Fruit fly (Drosophila melanogaster) whole organism, prepupa: ENCODE results near the gene CG33796.

Source experiments
- CG10631 ChIP-seq: fragments of 200-800 bp; sonication (Bioruptor generic); optimal IDR thresholded peaks from 2 replicates; lab custom pipeline; 2016; ENCODE audit warnings: missing biosample characterization, missing genetic modification characterization
- CG10669 ChIP-seq: fragments of 200-800 bp; sonication (Bioruptor generic); optimal IDR thresholded peaks from 3 replicates; lab custom pipeline; 2018; ENCODE audit warnings: missing biosample characterization, mild to moderate bottlenecking, missing genetic modification characterization, moderate library complexity
- CG11294 ChIP-seq: fragments of 200-800 bp; sonication (Bioruptor generic); IDR thresholded peaks from 2 replicates; pipeline ENCODE4 v1.3.6; 2022; ENCODE audit warnings: missing biosample characterization, missing genetic modification characterization
- CG11762 ChIP-seq: fragments of 200-800 bp; sonication (Bioruptor generic); optimal IDR thresholded peaks from 3 replicates; lab custom pipeline; 2016; ENCODE audit warnings: missing biosample characterization, missing genetic modification characterization; ENCODE audit not compliant: insufficient read depth
- CG11902 ChIP-seq: fragments of 200-800 bp; sonication (Bioruptor generic); optimal IDR thresholded peaks from 3 replicates; lab custom pipeline; 2016; ENCODE audit warnings: missing biosample characterization, missing genetic modification characterization
- CG1621 ChIP-seq: fragments of 200-800 bp; sonication (Bioruptor generic); optimal IDR thresholded peaks from 3 replicates; lab custom pipeline; 2018; ENCODE audit warnings: missing biosample characterization, mild to moderate bottlenecking, missing genetic modification characterization
- CG3032 ChIP-seq: fragments of 200-800 bp; optimal IDR thresholded peaks from 2 replicates; lab custom pipeline; 2019; ENCODE audit warnings: missing biosample characterization, mild to moderate bottlenecking, missing genetic modification characterization, moderate library complexity
- CG31627 ChIP-seq: fragments of 200-800 bp; sonication (Bioruptor generic); optimal IDR thresholded peaks from 3 replicates; lab custom pipeline; 2016; ENCODE audit warnings: missing biosample characterization, missing genetic modification characterization
- CG32006 ChIP-seq: fragments of 200-800 bp; sonication (Bioruptor generic); optimal IDR thresholded peaks from 3 replicates; lab custom pipeline; 2017; ENCODE audit warnings: missing biosample characterization, mild to moderate bottlenecking, missing genetic modification characterization
- CG3919 ChIP-seq: fragments of 200-800 bp; sonication (Bioruptor generic); optimal IDR thresholded peaks from 3 replicates; lab custom pipeline; 2016; ENCODE audit warnings: missing biosample characterization, missing genetic modification characterization
- CG6163 ChIP-seq: fragments of 200-800 bp; sonication (Bioruptor generic); IDR thresholded peaks from 3 replicates; pipeline ENCODE4 v1.3.6; 2022; ENCODE audit warnings: missing biosample characterization, missing genetic modification characterization
- CG6276 ChIP-seq: fragments of 200-800 bp; sonication (Bioruptor generic); optimal IDR thresholded peaks from 2 replicates; lab custom pipeline; 2017; ENCODE audit warnings: missing biosample characterization, mild to moderate bottlenecking, missing genetic modification characterization
- CG6792 ChIP-seq: fragments of 200-800 bp; sonication (Bioruptor generic); optimal IDR thresholded peaks from 3 replicates; lab custom pipeline; 2016; ENCODE audit warnings: missing biosample characterization, missing genetic modification characterization
- CG6808 ChIP-seq: fragments of 200-800 bp; sonication (Bioruptor generic); optimal IDR thresholded peaks from 3 replicates; lab custom pipeline; 2017; ENCODE audit warnings: missing biosample characterization, missing genetic modification characterization, mild to moderate bottlenecking, moderate library complexity, missing genetic modification reagents
- CG6854 ChIP-seq: fragments of 200-800 bp; sonication (Bioruptor generic); optimal IDR thresholded peaks from 2 replicates; lab custom pipeline; 2017; ENCODE audit warnings: missing biosample characterization, mild to moderate bottlenecking, missing genetic modification characterization
- CG8119 ChIP-seq: fragments of 200-800 bp; sonication (Bioruptor generic); IDR thresholded peaks from 3 replicates; pipeline ENCODE4 v1.3.6; 2022; ENCODE audit warnings: missing biosample characterization, missing genetic modification characterization
- CG8319 ChIP-seq: fragments of 200-800 bp; sonication (Bioruptor generic); optimal IDR thresholded peaks from 3 replicates; lab custom pipeline; 2016; ENCODE audit warnings: missing biosample characterization, missing genetic modification characterization
- CG8632 ChIP-seq: fragments of 200-800 bp; sonication (Bioruptor generic); optimal IDR thresholded peaks from 3 replicates; lab custom pipeline; 2016; ENCODE audit warnings: missing biosample characterization, missing genetic modification characterization
- Eip78C ChIP-seq: fragments of 200-800 bp; sonication (Bioruptor generic); peaks from one replicate; lab custom pipeline; 2016; ENCODE audit warnings: missing biosample characterization, missing genetic modification characterization
- Ets21C ChIP-seq: fragments of 200-800 bp; sonication (Bioruptor generic); optimal IDR thresholded peaks from 3 replicates; lab custom pipeline; 2016; ENCODE audit warnings: missing biosample characterization, missing genetic modification characterization
- Hr38 ChIP-seq: sonication (Bioruptor generic); optimal IDR thresholded peaks from 2 replicates; lab custom pipeline; 2016; ENCODE audit warnings: missing biosample characterization, missing genetic modification characterization
- Hr39 ChIP-seq: fragments of 200-800 bp; sonication (Bioruptor generic); optimal IDR thresholded peaks from 2 replicates; lab custom pipeline; 2016; ENCODE audit warnings: missing biosample characterization, missing genetic modification characterization
- Hr4 ChIP-seq: fragments of 200-800 bp; sonication (Bioruptor generic); optimal IDR thresholded peaks from 3 replicates; lab custom pipeline; 2016; ENCODE audit warnings: missing biosample characterization, missing genetic modification characterization
- Lpt ChIP-seq: fragments of 200-800 bp; sonication (Bioruptor generic); optimal IDR thresholded peaks from 3 replicates; lab custom pipeline; 2016; ENCODE audit warnings: missing biosample characterization, missing genetic modification characterization
- Met ChIP-seq: fragments of 200-800 bp; sonication (Bioruptor generic); optimal IDR thresholded peaks from 3 replicates; lab custom pipeline; 2016; ENCODE audit warnings: missing biosample characterization, missing genetic modification characterization
- OdsH ChIP-seq: fragments of 200-800 bp; sonication (Bioruptor generic); optimal IDR thresholded peaks from 3 replicates; lab custom pipeline; 2016; ENCODE audit warnings: missing biosample characterization, missing genetic modification characterization
- Smox ChIP-seq: fragments of 200-800 bp; sonication (Bioruptor generic); optimal IDR thresholded peaks from 3 replicates; lab custom pipeline; 2016; ENCODE audit warnings: missing biosample characterization, missing genetic modification characterization
- Sox102F ChIP-seq: fragments of 200-800 bp; sonication (Bioruptor generic); optimal IDR thresholded peaks from 2 replicates; lab custom pipeline; 2016; ENCODE audit warnings: missing biosample characterization, mild to moderate bottlenecking, missing genetic modification characterization
- Sox15 ChIP-seq: fragments of 200-800 bp; sonication (Bioruptor generic); optimal IDR thresholded peaks from 3 replicates; lab custom pipeline; 2016; ENCODE audit warnings: missing biosample characterization, missing genetic modification characterization
- achi ChIP-seq: fragments of 200-800 bp; sonication (Bioruptor generic); optimal IDR thresholded peaks from 3 replicates; lab custom pipeline; 2016; ENCODE audit warnings: missing biosample characterization, missing genetic modification characterization
- acj6 ChIP-seq: fragments of 200-800 bp; sonication (Bioruptor generic); optimal IDR thresholded peaks from 3 replicates; lab custom pipeline; 2016; ENCODE audit warnings: missing biosample characterization, missing genetic modification characterization
- cyc ChIP-seq: fragments of 200-800 bp; sonication (Bioruptor generic); optimal IDR thresholded peaks from 3 replicates; lab custom pipeline; 2016; ENCODE audit warnings: missing biosample characterization, missing genetic modification characterization
- dac ChIP-seq: fragments of 200-800 bp; sonication (Bioruptor generic); optimal IDR thresholded peaks from 2 replicates; lab custom pipeline; 2017; ENCODE audit warnings: missing biosample characterization, mild to moderate bottlenecking, missing genetic modification characterization
- dsx ChIP-seq: fragments of 200-800 bp; optimal IDR thresholded peaks from 3 replicates; lab custom pipeline; 2019; ENCODE audit warnings: missing biosample characterization, mild to moderate bottlenecking, missing genetic modification characterization, moderate library complexity; ENCODE audit not compliant: poor library complexity, severe bottlenecking
- eg ChIP-seq: fragments of 200-800 bp; sonication (Bioruptor generic); IDR thresholded peaks from 3 replicates; pipeline ENCODE4 v1.3.6; 2022; ENCODE audit warnings: missing biosample characterization, missing genetic modification characterization
- esn ChIP-seq: fragments of 200-800 bp; sonication (Bioruptor generic); optimal IDR thresholded peaks from 2 replicates; lab custom pipeline; 2016; ENCODE audit warnings: missing biosample characterization, mild to moderate bottlenecking, missing genetic modification characterization, moderate library complexity
- fd59A ChIP-seq: fragments of 200-800 bp; sonication (Bioruptor generic); optimal IDR thresholded peaks from 2 replicates; lab custom pipeline; 2017; ENCODE audit warnings: missing biosample characterization, mild to moderate bottlenecking, missing genetic modification characterization, missing genetic modification reagents
- fd85E ChIP-seq: fragments of 200-800 bp; sonication (Bioruptor generic); optimal IDR thresholded peaks from 3 replicates; lab custom pipeline; 2016; ENCODE audit warnings: missing biosample characterization, missing genetic modification characterization
- fkh ChIP-seq: fragments of 200-800 bp; sonication (Bioruptor generic); optimal IDR thresholded peaks from 3 replicates; lab custom pipeline; 2017; ENCODE audit warnings: missing biosample characterization, mild to moderate bottlenecking, missing genetic modification characterization, moderate library complexity
- lz ChIP-seq: fragments of 200-800 bp; sonication (Bioruptor generic); optimal IDR thresholded peaks from 3 replicates; lab custom pipeline; 2016; ENCODE audit warnings: missing biosample characterization, missing genetic modification characterization
- net ChIP-seq: fragments of 200-800 bp; sonication (Bioruptor generic); optimal IDR thresholded peaks from 3 replicates; lab custom pipeline; 2016; ENCODE audit warnings: missing biosample characterization, missing genetic modification characterization
- pdm3 ChIP-seq: fragments of 200-800 bp; sonication (Bioruptor generic); optimal IDR thresholded peaks from 3 replicates; lab custom pipeline; 2016; ENCODE audit warnings: missing biosample characterization, missing genetic modification characterization
- salr ChIP-seq, 2 experiments: fragments of 200-800 bp; sonication (Bioruptor generic); optimal IDR thresholded peaks; 3 replicates each; lab custom pipeline; 2016 to 2018; ENCODE audit warnings: missing biosample characterization in 2 of 2, missing genetic modification characterization in 2 of 2, mild to moderate bottlenecking in 1 of 2
- svp ChIP-seq: fragments of 200-800 bp; sonication (Bioruptor generic); peaks from one replicate; lab custom pipeline; 2016; ENCODE audit warnings: missing biosample characterization, missing genetic modification characterization
- topi ChIP-seq: fragments of 200-800 bp; sonication (Bioruptor generic); optimal IDR thresholded peaks from 3 replicates; lab custom pipeline; 2016; ENCODE audit warnings: missing biosample characterization, missing genetic modification characterization

CG33796 gene

DNA sequence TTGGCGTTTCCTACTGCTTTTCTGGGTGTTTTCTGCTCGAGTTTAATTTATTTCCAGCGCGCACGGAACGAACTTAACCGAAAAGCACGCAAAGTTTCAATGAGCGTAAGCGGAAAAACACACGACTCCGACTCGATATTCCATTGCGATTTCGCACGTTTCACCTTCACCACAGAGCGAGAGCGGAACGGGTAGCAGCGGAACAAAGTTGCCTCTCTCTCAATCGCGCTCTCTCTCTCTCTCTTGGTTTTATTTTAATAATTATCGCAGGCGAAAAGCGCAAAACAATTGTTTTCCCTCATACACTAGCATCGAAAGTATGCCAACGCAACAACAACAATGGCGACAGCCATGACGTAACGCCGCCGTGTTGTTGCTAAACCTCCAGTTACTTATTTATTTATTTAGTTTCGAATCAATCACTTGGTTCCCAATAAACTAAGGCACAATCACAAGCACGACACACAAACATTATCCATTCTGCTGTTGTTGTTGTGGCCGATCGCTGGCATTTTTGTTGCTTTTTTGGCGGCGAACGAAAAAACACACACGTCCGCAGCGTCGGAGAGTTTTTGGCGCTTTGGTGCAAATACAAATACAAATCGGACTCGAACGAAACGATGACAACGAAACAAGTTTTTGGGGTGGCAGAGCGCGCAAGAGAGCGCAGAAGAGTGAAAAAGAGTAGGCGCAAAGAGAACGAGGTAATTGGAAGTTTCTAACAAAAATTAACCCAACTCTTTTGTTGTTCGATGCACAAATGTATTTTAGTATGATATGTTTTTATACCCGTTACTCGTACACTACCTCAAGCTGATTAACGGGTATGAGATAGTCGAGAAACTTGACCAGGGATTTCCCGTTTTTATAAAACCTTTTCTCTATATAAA is 5.5 kb downstream of the CG33796 start, which contains the start of gene CG5151 (continued):
- TF ChIP-seq CG3032 (peak; percentile 13), Eip78C (GFP tag; lab: Kevin White, UChicago) (peak; percentile 79), lz (GFP tag; lab: Kevin White, UChicago) (no peak), dac (GFP tag; lab: Kevin White, UChicago) (no peak), Sox102F (GFP tag; lab: Kevin White, UChicago) (peak; percentile 70), CG6163 (GFP tag; lab: Robert Waterston, UW) (peak; percentile 59; the same call in 2 of the 3 replicates), CG11902 (GFP tag; lab: Kevin White, UChicago) (no peak), CG8319 (no peak), CG8632 (peak; percentile 20), Lpt (peak; percentile 21), CG11762 (GFP tag; lab: Kevin White, UChicago) (no peak), Sox15 (GFP tag; lab: Kevin White, UChicago) (no peak), CG11294 (0 out of 2 replicates have a peak, but pooled peaks have one; percentile 19), dsx (peak; percentile 57), Hr4 (GFP tag; lab: Kevin White, UChicago) (peak; percentile 12), CG3919 (GFP tag; lab: Kevin White, UChicago) (peak; percentile 27), CG8119 (GFP tag; lab: Robert Waterston, UW) (peak; percentile 72), CG10631 (no peak), CG31627 (GFP tag; lab: Kevin White, UChicago) (no peak), CG6854 (GFP tag; lab: Kevin White, UChicago) (peak; percentile 75)
- TF ChIP-seq, all 60 proteins: peak for 36

DNA sequence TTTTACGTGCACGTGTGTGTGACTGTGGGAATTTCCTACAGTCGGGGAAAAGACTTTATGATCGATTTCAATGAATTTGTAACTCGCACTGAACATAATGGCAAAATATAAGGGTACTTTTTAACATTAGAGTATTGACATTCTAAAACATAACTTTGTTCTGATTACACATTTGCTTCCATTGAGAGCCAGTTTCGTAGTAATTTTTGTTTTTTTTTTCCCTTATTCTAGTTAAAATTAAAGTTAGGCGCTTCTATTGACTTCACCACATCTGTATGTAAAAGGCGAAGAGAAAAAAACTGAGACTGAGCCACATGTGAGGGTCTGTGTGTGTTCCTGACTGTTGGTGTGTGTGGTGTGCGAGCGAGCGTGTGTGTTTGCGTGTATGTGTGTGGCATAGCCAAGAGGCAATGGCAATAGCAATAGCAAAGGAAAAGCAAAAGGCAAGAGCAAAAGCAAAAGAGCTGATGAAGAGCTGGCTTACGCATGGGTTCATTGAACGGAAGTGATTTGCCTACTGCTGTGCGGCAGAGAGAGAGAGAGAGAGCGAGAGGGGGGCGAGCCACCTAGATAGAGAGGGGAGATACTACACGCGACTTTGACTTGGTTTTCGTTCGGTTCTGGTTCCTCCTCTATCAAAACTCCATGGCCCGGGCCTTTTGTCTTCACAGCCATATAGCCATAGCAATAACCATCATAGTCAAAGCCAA is 7.9 kb downstream of the CG33796 start:
- TF ChIP-seq CG32006 (GFP tag; lab: Kevin White, UChicago) (peak; percentile 93), CG10631 (peak; percentile 74), Ets21C (GFP tag; lab: Kevin White, UChicago) (no peak), CG6276 (GFP tag; lab: Kevin White, UChicago) (peak; percentile 84), fkh (GFP tag; lab: Kevin White, UChicago) (peak; percentile 46), CG1621 (tag; lab: Kevin White, UChicago) (peak; percentile 24), net (GFP tag; lab: Kevin White, UChicago) (peak; percentile 75), OdsH (GFP tag; lab: Kevin White, UChicago) (peak; percentile 84), fd59A (GFP tag; lab: Kevin White, UChicago) (peak; percentile 30), Hr38 (GFP tag; lab: Kevin White, UChicago) (no peak), Met (GFP tag; lab: Kevin White, UChicago) (peak; percentile 53), dsx (peak; percentile 33), CG31627 (GFP tag; lab: Kevin White, UChicago) (peak; percentile 43), Smox (GFP tag; lab: Kevin White, UChicago) (peak; percentile 25), CG6163 (GFP tag; lab: Robert Waterston, UW) (peak; percentile 53), cyc (GFP tag; lab: Kevin White, UChicago) (peak; percentile 45), CG6808 (peak; percentile 56), eg (peak; percentile 75), CG11902 (GFP tag; lab: Kevin White, UChicago) (peak; percentile 45), CG3032 (peak; percentile 63), achi (GFP tag; lab: Kevin White, UChicago) (peak; percentile 84), esn (GFP tag; lab: Kevin White, UChicago) (peak; percentile 56), salr (GFP tag; optimal IDR thresholded peaks at IDR 0.05; lab: Kevin White, UChicago) (peak in 1 of 2 experiments; percentile 71), CG8119 (GFP tag; lab: Robert Waterston, UW) (peak; percentile 85), CG11294 (peak; percentile 69; the same call in 1 of the 2 replicates), CG6854 (GFP tag; lab: Kevin White, UChicago) (no peak), topi (GFP tag; lab: Kevin White, UChicago) (peak; percentile 43), CG6792 (GFP tag; lab: Kevin White, UChicago) (peak; percentile 61), CG10669 (GFP tag; lab: Kevin White, UChicago) (peak; percentile 62), svp (no peak), Sox15 (GFP tag; lab: Kevin White, UChicago) (peak; percentile 40), Hr39 (GFP tag; lab: Kevin White, UChicago) (peak; percentile 48), CG3919 (GFP tag; lab: Kevin White, UChicago) (peak; percentile 78), pdm3 (GFP tag; lab: Kevin White, UChicago) (peak; percentile 83), dac (GFP tag; lab: Kevin White, UChicago) (peak; percentile 65), Hr4 (GFP tag; lab: Kevin White, UChicago) (peak; percentile 89), acj6 (GFP tag; lab: Kevin White, UChicago) (peak; percentile 76), fd85E (GFP tag; lab: Kevin White, UChicago) (peak; percentile 13)
